Worm (Caenorhabditis elegans): ENCODE results near the gene nhr-180.

DNA sequence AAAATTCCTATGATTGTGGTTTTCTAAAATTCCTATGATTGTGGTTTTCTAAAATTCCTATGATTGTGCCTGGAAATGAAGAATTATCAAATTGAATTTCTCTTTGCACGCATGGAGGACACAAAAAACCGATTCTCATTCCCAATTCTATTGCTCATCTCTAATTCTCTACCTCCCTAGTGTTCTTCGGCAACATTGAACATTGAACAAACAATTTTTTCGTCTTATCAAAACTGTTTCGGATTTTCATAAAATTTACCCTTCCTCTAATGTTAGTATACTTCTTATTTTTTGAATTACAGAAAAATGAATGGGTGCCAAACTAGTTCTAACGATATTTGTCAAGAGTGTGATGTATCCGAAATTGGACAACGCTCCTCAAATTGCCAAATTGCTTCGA, 31.0 kb downstream of the nhr-180 start, which contains the start of gene pals-31:
- TF ChIP-seq him-1 (tag; optimal IDR thresholded peaks at IDR 0.05): no peak
- no peak for TF ChIP-seq dao-5 (tag; optimal IDR thresholded peaks at IDR 0.05)

All from whole organism, L4/young adult.